Fruit fly (Drosophila melanogaster) whole organism, embryonic: ENCODE measurements around the gene pit.

Source experiments
- Awh ChIP-seq: fragments of 200-800 bp; sonication (Bioruptor generic); IDR thresholded peaks from 2 replicates; pipeline ENCODE4, ENCODE4 v1.3.6; 2022; ENCODE audit warnings: missing biosample characterization, missing genetic modification characterization
- CG10209 ChIP-seq: fragments of 200-800 bp; sonication (Bioruptor generic); optimal IDR thresholded peaks from 3 replicates; lab custom pipeline; 2017; ENCODE audit warnings: missing biosample characterization, mild to moderate bottlenecking, missing genetic modification characterization, missing genetic modification reagents
- CG10543 ChIP-seq: fragments of 200-800 bp; sonication (Bioruptor generic); optimal IDR thresholded peaks from 3 replicates; lab custom pipeline; 2017; ENCODE audit warnings: missing biosample characterization, mild to moderate bottlenecking, missing genetic modification characterization, moderate library complexity
- CG11695 ChIP-seq: fragments of 200-800 bp; sonication (Bioruptor generic); IDR thresholded peaks from 3 replicates; pipeline ENCODE4 v1.3.6; 2022; ENCODE audit warnings: missing biosample characterization, missing genetic modification characterization
- CG11723 ChIP-seq: fragments of 200-800 bp; sonication (Bioruptor generic); optimal IDR thresholded peaks from 2 replicates; lab custom pipeline; 2017; ENCODE audit warnings: missing biosample characterization, mild to moderate bottlenecking, missing genetic modification characterization
- CG12299 ChIP-seq: fragments of 200-800 bp; sonication (Bioruptor generic); optimal IDR thresholded peaks from 2 replicates; lab custom pipeline; 2018; ENCODE audit warnings: missing biosample characterization, mild to moderate bottlenecking, missing genetic modification characterization
- CG12744 ChIP-seq: fragments of 200-800 bp; sonication (Bioruptor generic); optimal IDR thresholded peaks from 2 replicates; lab custom pipeline; 2016; ENCODE audit warnings: missing biosample characterization, missing genetic modification characterization
- CG13424 ChIP-seq: fragments of 200-800 bp; sonication (Bioruptor generic); optimal IDR thresholded peaks from 2 replicates; lab custom pipeline; 2019; ENCODE audit warnings: missing biosample characterization, mild to moderate bottlenecking, missing genetic modification characterization, moderate library complexity
- CG13894 ChIP-seq: fragments of 200-800 bp; sonication (Bioruptor generic); optimal IDR thresholded peaks from 3 replicates; lab custom pipeline; 2018; ENCODE audit warnings: missing biosample characterization, mild to moderate bottlenecking, missing genetic modification characterization, moderate library complexity
- CG17912 ChIP-seq: fragments of 200-800 bp; sonication (Bioruptor generic); optimal IDR thresholded peaks from 2 replicates; lab custom pipeline; 2018; ENCODE audit warnings: missing biosample characterization, mild to moderate bottlenecking, missing genetic modification characterization
- CG2199 ChIP-seq: fragments of 200-800 bp; sonication (Bioruptor generic); IDR thresholded peaks from 3 replicates; pipeline ENCODE4 v1.3.6; 2022; ENCODE audit warnings: missing biosample characterization, missing genetic modification characterization
- CG2202 ChIP-seq: fragments of 200-800 bp; sonication (Bioruptor generic); optimal IDR thresholded peaks from 2 replicates; lab custom pipeline; 2018; ENCODE audit warnings: missing biosample characterization, mild to moderate bottlenecking, missing genetic modification characterization
- CG31365 ChIP-seq: fragments of 200-800 bp; sonication (Bioruptor generic); optimal IDR thresholded peaks from 2 replicates; lab custom pipeline; 2018; ENCODE audit warnings: missing biosample characterization, mild to moderate bottlenecking, missing genetic modification characterization
- CG3163 ChIP-seq: fragments of 200-800 bp; sonication (Bioruptor generic); optimal IDR thresholded peaks from 3 replicates; lab custom pipeline; 2016; ENCODE audit warnings: missing biosample characterization, missing genetic modification characterization
- CG32767 ChIP-seq: fragments of 200-800 bp; sonication (Bioruptor generic); IDR thresholded peaks from 2 replicates; pipeline ENCODE4 v1.3.6; 2022; ENCODE audit warnings: missing biosample characterization, missing genetic modification characterization
- CG33213 ChIP-seq: fragments of 200-800 bp; sonication (Bioruptor generic); optimal IDR thresholded peaks from 3 replicates; lab custom pipeline; 2016; ENCODE audit warnings: missing biosample characterization, missing genetic modification characterization
- CG4404 ChIP-seq: fragments of 200-800 bp; sonication (Bioruptor generic); IDR thresholded peaks from 2 replicates; pipeline ENCODE4 v1.3.6; 2022; ENCODE audit warnings: missing biosample characterization, missing genetic modification characterization
- CG5245 ChIP-seq: fragments of 200-800 bp; sonication (Bioruptor generic); optimal IDR thresholded peaks from 3 replicates; lab custom pipeline; 2016; ENCODE audit warnings: missing biosample characterization, missing genetic modification characterization
- CG6175 ChIP-seq: fragments of 200-800 bp; sonication (Bioruptor generic); IDR thresholded peaks from 3 replicates; pipeline ENCODE4 v1.3.6; 2022; ENCODE audit warnings: missing biosample characterization, missing genetic modification characterization
- CG6689 ChIP-seq: fragments of 200-800 bp; sonication (Bioruptor generic); IDR thresholded peaks from 2 replicates; pipeline ENCODE4 v1.3.6; 2022; ENCODE audit warnings: missing biosample characterization, missing genetic modification characterization
- CG8290 ChIP-seq, 3 experiments: fragments of 200-800 bp; sonication (Bioruptor generic); optimal IDR thresholded peaks; 2 replicates each; lab custom pipeline; 2016 to 2019; ENCODE audit warnings: missing biosample characterization in 3 of 3, missing genetic modification characterization in 3 of 3, mild to moderate bottlenecking in 2 of 3, moderate library complexity in 1 of 3
- CG8388 ChIP-seq: fragments of 200-800 bp; sonication (Bioruptor generic); optimal IDR thresholded peaks from 2 replicates; lab custom pipeline; 2019; ENCODE audit warnings: missing biosample characterization, mild to moderate bottlenecking, missing genetic modification characterization, moderate library complexity
- CoRest ChIP-seq: fragments of 200-800 bp; sonication (Bioruptor generic); optimal IDR thresholded peaks from 3 replicates; lab custom pipeline; 2018; ENCODE audit warnings: missing biosample characterization, mild to moderate bottlenecking, missing genetic modification characterization, moderate library complexity
- D19A ChIP-seq: fragments of 200-800 bp; optimal IDR thresholded peaks from 3 replicates; lab custom pipeline; 2019; ENCODE audit warnings: missing biosample characterization, mild to moderate bottlenecking, missing genetic modification characterization, moderate library complexity
- Ets65A ChIP-seq: fragments of 200-800 bp; sonication (Bioruptor generic); peaks from one replicate; lab custom pipeline; 2016; ENCODE audit warnings: missing biosample characterization, missing genetic modification characterization
- Hr3 ChIP-seq: fragments of 200-800 bp; sonication (Bioruptor generic); optimal IDR thresholded peaks from 3 replicates; lab custom pipeline; 2016; ENCODE audit warnings: missing biosample characterization, missing genetic modification characterization
- Jarid2 ChIP-seq: fragments of 200-800 bp; sonication (Bioruptor generic); optimal IDR thresholded peaks from 3 replicates; lab custom pipeline; 2017; ENCODE audit warnings: mild to moderate bottlenecking, missing biosample characterization, missing genetic modification reagents, missing genetic modification characterization
- MTF-1 ChIP-seq: fragments of 200-800 bp; sonication (Bioruptor generic); optimal IDR thresholded peaks from 2 replicates; lab custom pipeline; 2018; ENCODE audit warnings: missing biosample characterization, mild to moderate bottlenecking, missing genetic modification characterization, borderline replicate concordance
- Oli ChIP-seq: fragments of 200-800 bp; sonication (Bioruptor generic); optimal IDR thresholded peaks from 2 replicates; lab custom pipeline; 2018; ENCODE audit warnings: missing biosample characterization, mild to moderate bottlenecking, missing genetic modification characterization, moderate library complexity
- Rfx ChIP-seq: fragments of 200-800 bp; sonication (Bioruptor generic); IDR thresholded peaks from 2 replicates; pipeline ENCODE4 v1.3.6; 2022; ENCODE audit warnings: missing biosample characterization, missing genetic modification characterization
- bsh ChIP-seq, 2 experiments: fragments of 200-800 bp; sonication (Bioruptor generic); optimal IDR thresholded peaks; 2 replicates each; lab custom pipeline; 2017 to 2018; ENCODE audit warnings: mild to moderate bottlenecking in 2 of 2, missing biosample characterization in 2 of 2, missing genetic modification characterization in 2 of 2, moderate library complexity in 1 of 2
- ci ChIP-seq: fragments of 200-800 bp; sonication (Bioruptor generic); IDR thresholded peaks from 3 replicates; pipeline ENCODE4 v1.3.6; 2022; ENCODE audit warnings: missing biosample characterization, missing genetic modification characterization
- corto ChIP-seq: fragments of 200-800 bp; sonication (Bioruptor generic); optimal IDR thresholded peaks from 2 replicates; lab custom pipeline; 2016; ENCODE audit warnings: missing biosample characterization, mild to moderate bottlenecking, missing genetic modification characterization, moderate library complexity
- crol ChIP-seq: fragments of 200-800 bp; sonication (Bioruptor generic); IDR thresholded peaks from 2 replicates; pipeline ENCODE4 v1.3.6; 2022; ENCODE audit warnings: missing biosample characterization, missing genetic modification characterization
- fd3F ChIP-seq: fragments of 200-800 bp; sonication (Bioruptor generic); optimal IDR thresholded peaks from 2 replicates; lab custom pipeline; 2018; ENCODE audit warnings: missing biosample characterization, mild to moderate bottlenecking, missing genetic modification characterization, moderate library complexity
- gfzf ChIP-seq: fragments of 200-800 bp; sonication (Bioruptor generic); optimal IDR thresholded peaks from 2 replicates; lab custom pipeline; 2016; ENCODE audit warnings: missing biosample characterization, mild to moderate bottlenecking, missing genetic modification characterization, moderate library complexity
- grn ChIP-seq: fragments of 200-800 bp; sonication (Bioruptor generic); optimal IDR thresholded peaks from 3 replicates; lab custom pipeline; 2017; ENCODE audit warnings: missing biosample characterization, missing genetic modification characterization
- ind ChIP-seq: fragments of 200-800 bp; sonication (Bioruptor generic); optimal IDR thresholded peaks from 3 replicates; lab custom pipeline; 2016; ENCODE audit warnings: missing biosample characterization, missing genetic modification characterization
- jigr1 ChIP-seq: fragments of 200-800 bp; sonication (Bioruptor generic); IDR thresholded peaks from 3 replicates; pipeline ENCODE4 v1.3.6; 2022; ENCODE audit warnings: missing biosample characterization, missing genetic modification characterization
- kay ChIP-seq: fragments of 200-800 bp; sonication (Bioruptor generic); optimal IDR thresholded peaks from 2 replicates; lab custom pipeline; 2016; ENCODE audit warnings: missing biosample characterization, missing genetic modification characterization
- lov ChIP-seq, 2 experiments: fragments of 200-800 bp in 1 of 2; fragments of >200 bp in 1 of 2; sonication (Bioruptor generic) in 1 of 2; IDR thresholded peaks in 1 of 2; optimal IDR thresholded peaks in 1 of 2; 2 replicates in 1 of 2; 3 replicates in 1 of 2; pipeline versions ENCODE4 v1.3.6 to Lab custom; 2017 to 2022; ENCODE audit warnings: missing biosample characterization in 1 of 2, missing genetic modification characterization in 1 of 2
- nau ChIP-seq: fragments of 200-800 bp; sonication (Bioruptor generic); optimal IDR thresholded peaks from 3 replicates; lab custom pipeline; 2017; ENCODE audit warnings: missing biosample characterization, mild to moderate bottlenecking, missing genetic modification characterization, missing genetic modification reagents
- sd ChIP-seq: fragments of 200-800 bp; sonication (Bioruptor generic); optimal IDR thresholded peaks from 3 replicates; lab custom pipeline; 2018; ENCODE audit warnings: missing biosample characterization, mild to moderate bottlenecking, missing genetic modification characterization, moderate library complexity
- sug ChIP-seq: fragments of 200-800 bp; optimal IDR thresholded peaks from 2 replicates; lab custom pipeline; 2019; ENCODE audit warnings: missing biosample characterization, mild to moderate bottlenecking, missing genetic modification characterization, moderate library complexity
- twi ChIP-seq: fragments of 200-800 bp; optimal IDR thresholded peaks from 2 replicates; lab custom pipeline; 2019; ENCODE audit warnings: missing biosample characterization, mild to moderate bottlenecking, missing genetic modification characterization, moderate library complexity
- zen ChIP-seq: fragments of 200-800 bp; sonication (Bioruptor generic); optimal IDR thresholded peaks from 3 replicates; lab custom pipeline; 2018; ENCODE audit warnings: missing biosample characterization, mild to moderate bottlenecking, missing genetic modification characterization, moderate library complexity
- zfh2 ChIP-seq: fragments of 200-800 bp; sonication (Bioruptor generic); optimal IDR thresholded peaks from 2 replicates; lab custom pipeline; 2016; ENCODE audit warnings: missing biosample characterization, missing genetic modification characterization

Gene pit

dm6 chr3R:22046723-22047122 is 12.6 kb downstream of the pit start (continued):
- TF ChIP-seq CG6175 (peak; percentile 27; the same call in 1 of the 3 replicates), nau (GFP tag; lab: Kevin White, UChicago) (no peak), sug (peak; percentile 10), Rfx (GFP tag; lab: Robert Waterston, UW) (no peak), CG10543 (GFP tag; lab: Kevin White, UChicago) (peak; percentile 25), CG8290 (GFP tag; optimal IDR thresholded peaks at IDR 0.05; lab: Kevin White, UChicago) (no peak), CG8290 (tag; optimal IDR thresholded peaks at IDR 0.05; lab: Kevin White, UChicago) (peak in 1 of 2 experiments; percentile 34), CG10209 (no peak), CG4404 (GFP tag; lab: Robert Waterston, UW) (no peak), CG3163 (GFP tag; lab: Kevin White, UChicago) (no peak), D19A (tag; lab: Kevin White, UChicago) (no peak), corto (GFP tag; lab: Kevin White, UChicago) (no peak), sd (tag; lab: Kevin White, UChicago) (peak; percentile 62), CG13894 (peak; percentile 83), CG11723 (GFP tag; lab: Kevin White, UChicago) (no peak), grn (peak; percentile 44), CG2199 (GFP tag; lab: Robert Waterston, UW) (peak; percentile 59; the same call in 1 of the 3 replicates), jigr1 (GFP tag; lab: Robert Waterston, UW) (no peak), CG2202 (tag; lab: Kevin White, UChicago) (no peak), kay (GFP tag; lab: Kevin White, UChicago) (peak; percentile 16), zfh2 (GFP tag; lab: Kevin White, UChicago) (no peak), CG11695 (no peak), Awh (GFP tag; lab: Robert Waterston, UW) (no peak), CG6689 (GFP tag; lab: Robert Waterston, UW) (0 out of 2 replicates have a peak, but pooled peaks have one; percentile 6), crol (no peak)

dm6 chr3R:22047412-22047811 is 13.3 kb downstream of the pit start:
- peak; percentile 39 for TF ChIP-seq twi
- no peak for TF ChIP-seq fd3F (GFP tag; lab: Kevin White, UChicago)
- peak; percentile 55 for TF ChIP-seq CG32767 (GFP tag; lab: Robert Waterston, UW)
- TF ChIP-seq CoRest (tag; lab: Kevin White, UChicago) = no peak
- TF ChIP-seq ci = no peak
- peak; percentile 24 for TF ChIP-seq Ets65A (GFP tag; lab: Kevin White, UChicago)
- TF ChIP-seq CG13424 (tag; lab: Kevin White, UChicago) = no peak
- peak; percentile 65 for TF ChIP-seq sd (tag; lab: Kevin White, UChicago)
- TF ChIP-seq Jarid2 (GFP tag; lab: Kevin White, UChicago) = no peak
- no peak for TF ChIP-seq CG12299 (tag; lab: Kevin White, UChicago)
- TF ChIP-seq, all 482 proteins: peak for 4

dm6 chr3R:22049134-22049796 is 15.2 kb downstream of the pit start:
- TF ChIP-seq CG33213 (GFP tag; lab: Kevin White, UChicago) = peak; percentile 50
- TF ChIP-seq bsh (GFP tag; optimal IDR thresholded peaks at IDR 0.05; lab: Kevin White, UChicago) = peak; percentile 45 to 87
- peak; percentile 7 for TF ChIP-seq CG17912 (GFP tag; lab: Kevin White, UChicago)
- TF ChIP-seq nau (GFP tag; lab: Kevin White, UChicago) = peak; percentile 66
- TF ChIP-seq Oli (tag; lab: Kevin White, UChicago) = peak; percentile 81
- TF ChIP-seq CG12744 (GFP tag; lab: Kevin White, UChicago) = peak; percentile 29
- TF ChIP-seq Jarid2 (GFP tag; lab: Kevin White, UChicago) = peak; percentile 52
- no peak for TF ChIP-seq lov (optimal IDR thresholded peaks at IDR 0.05; lab: Kevin White, UChicago)
- peak; percentile 84 for TF ChIP-seq lov (GFP tag; IDR thresholded peaks at IDR 0.05; lab: Robert Waterston, UW)
- peak; percentile 77 for TF ChIP-seq ind
- TF ChIP-seq CG31365 (tag; lab: Kevin White, UChicago) = peak; percentile 49
- no peak for TF ChIP-seq gfzf (GFP tag; lab: Kevin White, UChicago)
- peak; percentile 62 for TF ChIP-seq CG5245 (GFP tag; lab: Kevin White, UChicago)
- TF ChIP-seq zen (tag; lab: Kevin White, UChicago) = peak; percentile 47
- TF ChIP-seq Hr3 (GFP tag; lab: Kevin White, UChicago) = peak; percentile 76
- peak; percentile 80 for TF ChIP-seq CG8388 (GFP tag; lab: Kevin White, UChicago)
- TF ChIP-seq MTF-1 (GFP tag; lab: Kevin White, UChicago) = peak; percentile 34
